Fruit fly (Drosophila melanogaster): ENCODE measurements around the gene Lkb1.

Lkb1 gene

dm6 chr3R:13716827-13717226, 40.5 kb downstream of the Lkb1 start (continued):
- TF ChIP-seq Drgx (GFP tag; IDR thresholded peaks at IDR 0.05) (peak; percentile 94), CG14014 (GFP tag; IDR thresholded peaks at IDR 0.05) (peak; percentile 31; the same call in 1 of the 2 replicates), CG14050 (GFP tag; IDR thresholded peaks at IDR 0.05) (peak; percentile 35; the same call in 1 of the 3 replicates), HLH3B (GFP tag; IDR thresholded peaks at IDR 0.05) (peak; percentile 60)

dm6 chr3R:13718076-13718475, 41.7 kb downstream of the Lkb1 start, which contains the start of gene Ubc87F:
TSS of gene Ubc87F (minus strand) at chr3R:13718176.
- TF ChIP-seq CG9437 (GFP tag; optimal IDR thresholded peaks at IDR 0.05) (no peak), sens (GFP tag) (peak; percentile 9)

DNA sequence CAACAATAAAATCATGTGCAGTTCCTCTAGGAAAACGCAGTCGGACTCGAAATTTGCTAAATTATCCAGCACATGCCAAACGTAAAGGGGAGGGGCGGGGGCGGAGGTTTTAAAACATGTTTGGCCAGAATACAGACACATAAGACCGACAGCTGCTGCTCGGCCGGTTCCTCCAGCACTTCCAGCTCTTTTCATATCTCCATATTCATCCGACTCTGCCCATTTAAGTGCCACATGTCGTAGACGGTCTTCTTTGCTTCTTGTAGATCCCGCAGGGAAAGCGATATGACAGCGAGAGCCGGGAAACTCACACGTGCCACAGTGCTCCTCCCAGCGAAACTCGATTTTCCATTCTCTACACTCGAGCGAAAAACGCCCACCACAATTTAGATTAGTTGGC, 42.7 kb downstream of the Lkb1 start:
- TF ChIP-seq MBD-R2 (GFP tag; IDR thresholded peaks at IDR 0.05) (no peak), ara (GFP tag; IDR thresholded peaks at IDR 0.05) (0 out of 2 replicates have a peak, but pooled peaks have one; percentile 10), CG18619 (GFP tag; optimal IDR thresholded peaks at IDR 0.05) (no peak), CG2199 (GFP tag; IDR thresholded peaks at IDR 0.05) (peak; percentile 74; the same call in 1 of the 3 replicates), crol (GFP tag; IDR thresholded peaks at IDR 0.05) (peak; percentile 28), chinmo (GFP tag; IDR thresholded peaks at IDR 0.05; ENCODE audit: partially characterized antibody) (0 out of 4 replicates have a peak, but pooled peaks have one; percentile 32), Med (GFP tag) (peak; percentile 65), amos (GFP tag; IDR thresholded peaks at IDR 0.05; ENCODE audit: partially characterized antibody) (no peak), twi (tag; optimal IDR thresholded peaks at IDR 0.05) (peak; percentile 98), wdn (GFP tag; IDR thresholded peaks at IDR 0.05) (no peak)

- TF ChIP-seq schlank (tag; optimal IDR thresholded peaks at IDR 0.05): no peak
- TF ChIP-seq CG10959 (GFP tag; IDR thresholded peaks at IDR 0.05): 0 out of 2 replicates have a peak, but pooled peaks have one; percentile 12
- TF ChIP-seq CG17829 (tag; optimal IDR thresholded peaks at IDR 0.05): peak; percentile 77
Observed at dm6 chr3R:13720798-13721197, 44.4 kb downstream of the Lkb1 start.

- TF ChIP-seq klu (GFP tag; IDR thresholded peaks at IDR 0.05) (no peak), Pdp1 (GFP tag; optimal IDR thresholded peaks at IDR 0.05) (peak in 1 of 2 experiments; percentile 91)
Observed at dm6 chr3R:13721998-13722397, 45.6 kb downstream of the Lkb1 start.

DNA sequence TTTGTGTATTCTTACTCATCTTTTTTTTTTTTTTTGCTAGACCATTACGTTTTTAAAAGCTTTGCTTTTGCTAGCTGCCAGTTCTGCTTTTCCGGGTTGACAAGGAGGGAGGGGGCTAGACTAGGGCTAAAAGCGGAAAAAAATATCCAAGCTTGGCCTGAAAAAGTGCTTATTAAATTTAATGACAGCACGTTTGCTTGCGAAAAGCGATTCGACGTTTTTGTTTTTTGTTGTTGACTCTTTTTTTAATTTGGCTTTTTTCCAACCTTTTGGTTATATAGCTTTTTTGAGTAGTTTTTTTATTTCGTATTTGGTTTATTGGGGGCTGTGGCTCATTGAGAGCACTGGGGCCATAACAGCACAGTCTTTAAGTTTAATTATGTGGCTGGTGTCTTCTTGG, 46.1 kb downstream of the Lkb1 start:
- TF ChIP-seq exex (tag; optimal IDR thresholded peaks at IDR 0.05) (no peak), CG15011 (GFP tag; optimal IDR thresholded peaks at IDR 0.05) (no peak)

DNA sequence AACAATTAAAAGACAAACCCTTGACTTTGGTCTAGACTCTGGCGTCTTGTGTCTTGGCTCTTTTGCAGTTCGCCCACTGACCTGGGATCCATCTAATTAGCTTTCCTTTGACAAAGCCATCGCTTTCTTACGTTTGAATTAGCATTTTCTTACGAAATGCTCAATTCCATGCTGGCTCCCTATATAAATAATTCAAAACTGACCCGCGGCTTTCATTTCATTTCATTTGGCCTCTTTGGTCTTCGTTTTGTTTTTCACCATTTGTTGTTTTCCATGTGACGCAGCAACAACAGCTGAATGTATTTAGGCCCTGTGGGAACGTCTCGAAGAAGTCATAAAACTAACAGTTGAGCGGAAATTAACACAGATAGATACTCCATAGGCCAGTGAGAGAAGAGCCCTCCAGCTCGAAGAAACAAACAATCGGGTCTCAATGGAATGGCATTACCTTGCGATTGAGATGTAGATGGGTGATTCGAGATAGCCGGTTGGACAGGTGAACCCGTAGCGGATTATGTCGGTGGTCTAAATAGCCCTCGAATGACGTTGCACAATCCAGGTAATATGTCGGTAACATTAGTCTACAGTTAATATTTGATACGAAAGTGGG, 47.8 kb downstream of the Lkb1 start:
- TF ChIP-seq CG2120 (GFP tag; optimal IDR thresholded peaks at IDR 0.05): no peak
- TF ChIP-seq kni (GFP tag; optimal IDR thresholded peaks at IDR 0.05): peak; percentile 67
- no peak for TF ChIP-seq NC2β (GFP tag; optimal IDR thresholded peaks at IDR 0.05)
- peak; percentile 46 for TF ChIP-seq ac (GFP tag; optimal IDR thresholded peaks at IDR 0.05)
- TF ChIP-seq Med (GFP tag): peak; percentile 12
- peak; percentile 79 for TF ChIP-seq grn (GFP tag; optimal IDR thresholded peaks at IDR 0.05)
- TF ChIP-seq CG2199 (GFP tag; IDR thresholded peaks at IDR 0.05): peak; percentile 87
- TF ChIP-seq Mes4 (GFP tag; optimal IDR thresholded peaks at IDR 0.05): no peak
- TF ChIP-seq abd-A (tag; optimal IDR thresholded peaks at IDR 0.05): peak; percentile 70
- TF ChIP-seq pros (GFP tag; optimal IDR thresholded peaks at IDR 0.05): peak; percentile 98
- peak; percentile 59; the same call in 1 of the 2 replicates for TF ChIP-seq vvl (GFP tag; IDR thresholded peaks at IDR 0.05)
- TF ChIP-seq Vsx1 (GFP tag; optimal IDR thresholded peaks at IDR 0.05): peak; percentile 25
- TF ChIP-seq repo (GFP tag; optimal IDR thresholded peaks at IDR 0.05): no peak
- peak; percentile 78 for TF ChIP-seq oc (tag; optimal IDR thresholded peaks at IDR 0.05)
- peak; percentile 4 for TF ChIP-seq sens (GFP tag)
- no peak for TF ChIP-seq Fer2 (tag; optimal IDR thresholded peaks at IDR 0.05)
- TF ChIP-seq Hr78 (GFP tag; optimal IDR thresholded peaks at IDR 0.05): peak in 1 of 2 experiments; percentile 51
- TF ChIP-seq sd (tag; optimal IDR thresholded peaks at IDR 0.05): peak; percentile 13
- TF ChIP-seq corto (GFP tag; optimal IDR thresholded peaks at IDR 0.05): no peak

Measured in whole organism, embryonic.